Worm (Caenorhabditis elegans) whole organism, L2 larva: ENCODE data around the gene pdk-1.

ENCODE experiments used
- C34F6.9 ChIP-seq: fragments of 150-350 bp; optimal IDR thresholded peaks from 2 replicates; lab custom pipeline; 2014; ENCODE audit warnings: missing biosample characterization, missing genetic modification characterization
- F13H6.1 ChIP-seq: sonication (generic microtip); optimal IDR thresholded peaks from 2 replicates; lab custom pipeline; 2016; ENCODE audit warnings: missing genetic modification characterization, missing compliant biosample characterization
- R02D3.7 ChIP-seq: fragments of 150-350 bp; optimal IDR thresholded peaks from 2 replicates; lab custom pipeline; 2014; ENCODE audit warnings: missing biosample characterization, missing genetic modification characterization
- Y55F3AM.14 ChIP-seq: fragments of 200-800 bp; sonication (Bioruptor generic); optimal IDR thresholded peaks from 2 replicates; lab custom pipeline; 2018; ENCODE audit warnings: mild to moderate bottlenecking, missing genetic modification characterization, missing compliant biosample characterization
- ZK546.5 ChIP-seq: sonication (generic microtip); optimal IDR thresholded peaks from 2 replicates; lab custom pipeline; 2017; ENCODE audit warnings: missing biosample characterization, missing genetic modification characterization
- alr-1 ChIP-seq: fragments of 150-350 bp; optimal IDR thresholded peaks from 2 replicates; lab custom pipeline; 2014; ENCODE audit warnings: missing biosample characterization, missing genetic modification characterization
- aly-2 ChIP-seq: fragments of 150-350 bp; optimal IDR thresholded peaks from 2 replicates; lab custom pipeline; 2014; ENCODE audit warnings: missing biosample characterization, missing genetic modification characterization
- ama-1 ChIP-seq: fragments of 150-350 bp; optimal IDR thresholded peaks from 2 replicates; lab custom pipeline; 2018; ENCODE audit warnings: inconsistent platforms
- blmp-1 ChIP-seq: sonication (generic microtip); optimal IDR thresholded peaks from 2 replicates; lab custom pipeline; 2017; ENCODE audit warnings: missing genetic modification characterization, mild to moderate bottlenecking, missing compliant biosample characterization, antibody characterized with exemption, moderate library complexity; ENCODE audit not compliant: insufficient read depth
- ceh-16 ChIP-seq: fragments of 150-350 bp; optimal IDR thresholded peaks from 2 replicates; lab custom pipeline; 2014; ENCODE audit warnings: missing biosample characterization, missing genetic modification characterization
- ceh-82 ChIP-seq: fragments of 150-350 bp; optimal IDR thresholded peaks from 2 replicates; lab custom pipeline; 2014; ENCODE audit warnings: missing biosample characterization, missing genetic modification characterization
- crh-2 ChIP-seq: sonication (generic microtip); optimal IDR thresholded peaks from 2 replicates; lab custom pipeline; 2017; ENCODE audit warnings: missing biosample characterization, missing genetic modification characterization
- dmd-4 ChIP-seq: sonication (generic microtip); optimal IDR thresholded peaks from 2 replicates; lab custom pipeline; 2017; ENCODE audit warnings: missing biosample characterization, missing genetic modification characterization
- egl-27 ChIP-seq: sonication (generic microtip); optimal IDR thresholded peaks from 3 replicates; lab custom pipeline; 2017; ENCODE audit warnings: missing biosample characterization, missing genetic modification reagents, missing genetic modification characterization
- elt-1 ChIP-seq: fragments of 150-350 bp; optimal IDR thresholded peaks from 2 replicates; lab custom pipeline; 2014; ENCODE audit warnings: missing biosample characterization, missing genetic modification characterization
- fos-1 ChIP-seq: fragments of 150-350 bp; optimal IDR thresholded peaks from 2 replicates; lab custom pipeline; 2014; ENCODE audit warnings: missing biosample characterization, missing genetic modification characterization
- gmeb-1 ChIP-seq: fragments of 150-350 bp; optimal IDR thresholded peaks from 2 replicates; lab custom pipeline; 2014; ENCODE audit warnings: missing biosample characterization, missing genetic modification characterization
- lin-11 ChIP-seq: fragments of 150-350 bp; sonication (generic microtip); optimal IDR thresholded peaks from 2 replicates; lab custom pipeline; 2014; ENCODE audit warnings: missing biosample characterization, missing genetic modification characterization, inconsistent platforms, mixed read lengths
- lin-13 ChIP-seq: fragments of 150-350 bp; optimal IDR thresholded peaks from 2 replicates; lab custom pipeline; 2014; ENCODE audit warnings: missing biosample characterization, missing genetic modification reagents, missing genetic modification characterization
- lin-39 ChIP-seq: fragments of 150-350 bp; optimal IDR thresholded peaks from 2 replicates; lab custom pipeline; 2014; ENCODE audit warnings: missing biosample characterization, missing genetic modification reagents, missing genetic modification characterization
- lsy-2 ChIP-seq, 2 experiments: fragments of 150-350 bp in 1 of 2; sonication (generic microtip) in 1 of 2; optimal IDR thresholded peaks; 2 replicates each; lab custom pipeline; 2014 to 2017; ENCODE audit warnings: missing biosample characterization in 2 of 2, missing genetic modification characterization in 2 of 2
- mab-5 ChIP-seq: fragments of 150-350 bp; optimal IDR thresholded peaks from 2 replicates; lab custom pipeline; 2014; ENCODE audit warnings: missing biosample characterization, missing genetic modification characterization
- mbf-1 ChIP-seq: sonication (generic microtip); optimal IDR thresholded peaks from 2 replicates; lab custom pipeline; 2017; ENCODE audit warnings: missing biosample characterization, missing genetic modification characterization
- mdl-1 ChIP-seq, 2 experiments: fragments of 150-350 bp in 1 of 2; sonication (generic microtip) in 1 of 2; optimal IDR thresholded peaks; 2 replicates each; lab custom pipeline; 2017; ENCODE audit warnings: missing biosample characterization in 2 of 2, missing genetic modification characterization in 2 of 2
- nhr-10 ChIP-seq: sonication (generic microtip); optimal IDR thresholded peaks from 2 replicates; lab custom pipeline; 2017; ENCODE audit warnings: missing biosample characterization, missing genetic modification characterization
- nhr-11 ChIP-seq: fragments of 150-350 bp; optimal IDR thresholded peaks from 2 replicates; lab custom pipeline; 2014; ENCODE audit warnings: missing biosample characterization, missing genetic modification characterization
- nhr-12 ChIP-seq: fragments of 150-350 bp; optimal IDR thresholded peaks from 2 replicates; lab custom pipeline; 2014; ENCODE audit warnings: missing biosample characterization, missing genetic modification characterization
- nhr-129 ChIP-seq: fragments of 150-350 bp; optimal IDR thresholded peaks from 2 replicates; lab custom pipeline; 2014; ENCODE audit warnings: missing biosample characterization, missing genetic modification characterization
- nhr-21 ChIP-seq: fragments of 150-350 bp; optimal IDR thresholded peaks from 2 replicates; lab custom pipeline; 2014; ENCODE audit warnings: missing biosample characterization, missing genetic modification characterization
- nhr-23 ChIP-seq: fragments of 150-350 bp; optimal IDR thresholded peaks from 2 replicates; lab custom pipeline; 2014; ENCODE audit warnings: missing biosample characterization, missing genetic modification reagents, missing genetic modification characterization
- nhr-237 ChIP-seq: fragments of 150-350 bp; optimal IDR thresholded peaks from 2 replicates; lab custom pipeline; 2014; ENCODE audit warnings: missing biosample characterization, missing genetic modification characterization
- nhr-25 ChIP-seq: fragments of 150-350 bp; sonication (generic microtip); optimal IDR thresholded peaks from 3 replicates; lab custom pipeline; 2014; ENCODE audit warnings: missing biosample characterization, missing genetic modification characterization
- nhr-77 ChIP-seq: fragments of 150-350 bp; optimal IDR thresholded peaks from 2 replicates; lab custom pipeline; 2014; ENCODE audit warnings: missing biosample characterization, missing genetic modification characterization
- peb-1 ChIP-seq: fragments of 150-350 bp; optimal IDR thresholded peaks from 2 replicates; lab custom pipeline; 2014; ENCODE audit warnings: missing biosample characterization, missing genetic modification characterization
- sem-4 ChIP-seq: fragments of 150-350 bp; optimal IDR thresholded peaks from 2 replicates; lab custom pipeline; 2014; ENCODE audit warnings: missing biosample characterization, missing genetic modification reagents, missing genetic modification characterization
- skn-1 ChIP-seq: sonication (generic microtip); optimal IDR thresholded peaks from 2 replicates; lab custom pipeline; 2017; ENCODE audit warnings: missing biosample characterization, missing genetic modification characterization
- sma-3 ChIP-seq: sonication (generic microtip); optimal IDR thresholded peaks from 2 replicates; lab custom pipeline; 2016; ENCODE audit warnings: missing genetic modification reagents, missing genetic modification characterization, missing compliant biosample characterization
- sma-9 ChIP-seq, 2 experiments: fragments of 150-350 bp in 1 of 2; sonication (generic microtip) in 1 of 2; optimal IDR thresholded peaks; 2 replicates each; lab custom pipeline; 2014 to 2016; ENCODE audit warnings: missing genetic modification characterization in 2 of 2, mild to moderate bottlenecking in 1 of 2, missing biosample characterization in 1 of 2, missing compliant biosample characterization in 1 of 2, missing genetic modification reagents in 1 of 2, moderate library complexity in 1 of 2
- snpc-4 ChIP-seq: fragments of 150-350 bp; optimal IDR thresholded peaks from 2 replicates; lab custom pipeline; 2014; ENCODE audit warnings: missing biosample characterization, missing genetic modification characterization
- unc-39 ChIP-seq: fragments of 150-350 bp; optimal IDR thresholded peaks from 2 replicates; lab custom pipeline; 2014; ENCODE audit warnings: missing biosample characterization, missing genetic modification characterization
- unc-55 ChIP-seq: fragments of 150-350 bp; sonication (generic microtip); optimal IDR thresholded peaks from 3 replicates; lab custom pipeline; 2014; ENCODE audit warnings: missing biosample characterization, missing genetic modification reagents, missing genetic modification characterization
- unc-62 ChIP-seq: fragments of 150-350 bp; optimal IDR thresholded peaks from 2 replicates; lab custom pipeline; 2014; ENCODE audit warnings: missing biosample characterization, missing genetic modification reagents, missing genetic modification characterization
- zag-1 ChIP-seq: fragments of 150-350 bp; optimal IDR thresholded peaks from 2 replicates; lab custom pipeline; 2014; ENCODE audit warnings: missing biosample characterization, missing genetic modification characterization
- ztf-1 ChIP-seq: fragments of 200-800 bp; sonication (Bioruptor generic); conservative IDR thresholded peaks from 2 replicates; pipeline ENCODE4 v1.3.6; 2022; ENCODE audit warnings: missing genetic modification characterization, missing compliant biosample characterization
- ztf-11 ChIP-seq: sonication (generic microtip); optimal IDR thresholded peaks from 2 replicates; lab custom pipeline; 2017; ENCODE audit warnings: missing biosample characterization, missing genetic modification characterization
- ztf-4 ChIP-seq: fragments of 150-350 bp; optimal IDR thresholded peaks from 2 replicates; lab custom pipeline; 2014; ENCODE audit warnings: missing biosample characterization, missing genetic modification characterization

Gene pdk-1

DNA sequence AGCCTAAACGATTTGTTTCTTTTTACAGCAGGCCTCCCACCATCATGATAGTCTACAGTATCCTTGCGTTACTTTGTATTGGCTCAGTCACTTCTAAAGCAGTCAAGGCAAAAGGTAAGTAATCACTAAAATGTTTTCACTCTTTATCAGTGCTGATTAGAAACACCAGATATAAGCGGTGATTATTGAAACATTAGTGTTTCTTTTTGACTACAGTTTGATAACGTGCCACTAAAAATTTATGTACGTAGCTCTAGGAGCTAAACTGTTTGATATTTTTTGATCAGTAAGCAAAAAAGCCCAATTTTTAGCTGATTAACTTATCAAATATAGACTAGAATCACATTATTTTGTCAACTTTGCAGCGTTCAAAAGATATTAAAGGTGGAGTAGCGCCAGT is 9.6 kb upstream of the pdk-1 start:
- TF ChIP-seq blmp-1 (tag; lab: Kevin White, UChicago), result no peak
- no peak for TF ChIP-seq peb-1
- TF ChIP-seq zag-1 (tag; lab: Kevin White, UChicago), result no peak
- TF ChIP-seq aly-2, result no peak
- TF ChIP-seq fos-1 (tag; lab: Kevin White, UChicago), result peak; percentile 7
- no peak for TF ChIP-seq elt-1
- TF ChIP-seq, all 48 proteins: peak for 1

DNA sequence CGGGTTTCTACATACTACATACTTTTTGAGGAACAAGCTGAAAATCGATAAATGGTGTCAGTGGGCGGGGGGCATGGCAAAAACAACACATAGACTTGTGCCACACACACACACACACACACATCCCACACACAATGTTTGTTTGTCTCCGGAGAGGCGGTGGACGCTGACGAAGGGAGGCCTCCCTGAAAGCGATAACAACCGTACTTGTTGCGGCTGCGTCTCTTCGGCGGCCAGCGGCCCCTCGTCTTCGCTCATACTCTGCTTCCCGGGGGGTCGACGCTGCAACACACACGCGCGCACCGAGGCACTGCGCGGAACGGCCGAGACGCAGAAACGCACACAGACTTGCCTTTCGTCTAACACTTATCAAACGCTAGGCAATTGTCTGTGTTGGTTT is 1.4 kb upstream of the pdk-1 start:
- TF ChIP-seq dmd-4 (no peak), lin-13 (GFP tag; lab: Kevin White, UChicago) (no peak), alr-1 (tag; lab: Kevin White, UChicago) (no peak), nhr-237 (no peak), egl-27 (tag; lab: Kevin White, UChicago) (no peak), ztf-1 (GFP tag; lab: Robert Waterston, UW) (no peak), elt-1 (no peak), unc-62 (GFP tag; lab: Kevin White, UChicago) (no peak), lin-39 (no peak), skn-1 (tag; lab: Kevin White, UChicago) (no peak), C34F6.9 (tag; lab: Kevin White, UChicago) (peak; percentile 25), gmeb-1 (peak; percentile 17), nhr-129 (tag; lab: Kevin White, UChicago) (peak; percentile 80), Y55F3AM.14 (GFP tag; lab: Kevin White, UChicago) (peak; percentile 55), lsy-2 (tag; optimal IDR thresholded peaks at IDR 0.05; lab: Kevin White, UChicago) (peak in 1 of 2 experiments; percentile 28), nhr-10 (no peak), nhr-25 (tag; lab: Kevin White, UChicago) (no peak), lin-11 (tag; lab: Kevin White, UChicago) (no peak), ztf-11 (tag; lab: Kevin White, UChicago) (no peak), crh-2 (tag; lab: Kevin White, UChicago) (peak; percentile 51), R02D3.7 (tag; lab: Kevin White, UChicago) (no peak), zag-1 (tag; lab: Kevin White, UChicago) (peak; percentile 3), unc-55 (peak; percentile 57), mbf-1 (tag; lab: Kevin White, UChicago) (no peak), ceh-82 (no peak), mdl-1 (tag; optimal IDR thresholded peaks at IDR 0.05; lab: Kevin White, UChicago) (peak; percentile 44 to 71), ZK546.5 (no peak), fos-1 (tag; lab: Kevin White, UChicago) (peak; percentile 27), sma-3 (GFP tag; lab: Kevin White, UChicago) (peak; percentile 63), peb-1 (no peak), F13H6.1 (tag; lab: Kevin White, UChicago) (peak; percentile 88), sem-4 (no peak), blmp-1 (tag; lab: Kevin White, UChicago) (no peak), ztf-4 (no peak), snpc-4 (tag; lab: Kevin White, UChicago) (no peak), mab-5 (tag; lab: Kevin White, UChicago) (no peak), nhr-21 (peak; percentile 38), unc-39 (tag; lab: Kevin White, UChicago) (no peak), ama-1 (lab: Kevin White, UChicago) (no peak), nhr-77 (tag; lab: Kevin White, UChicago) (no peak), nhr-11 (tag; lab: Kevin White, UChicago) (no peak), nhr-12 (tag; lab: Kevin White, UChicago) (no peak), sma-9 (GFP tag; optimal IDR thresholded peaks at IDR 0.05; lab: Kevin White, UChicago) (peak; percentile 52), sma-9 (tag; optimal IDR thresholded peaks at IDR 0.05; lab: Kevin White, UChicago) (no peak), nhr-23 (tag; lab: Kevin White, UChicago) (no peak), aly-2 (no peak), ceh-16 (peak; percentile 26)
